Fruit fly (Drosophila melanogaster) whole organism, embryonic: ENCODE results near the gene Mical.

ENCODE experiments used
- Bgb ChIP-seq: fragments of 200-800 bp; sonication (Bioruptor generic); IDR thresholded peaks from 2 replicates; pipeline ENCODE4 v1.3.6; 2022; ENCODE audit warnings: missing biosample characterization, missing genetic modification characterization; ENCODE audit not compliant: partially characterized antibody
- CG10147 ChIP-seq: fragments of 200-800 bp; sonication (Bioruptor generic); optimal IDR thresholded peaks from 2 replicates; lab custom pipeline; 2019; ENCODE audit warnings: missing biosample characterization, mild to moderate bottlenecking, missing genetic modification characterization, moderate library complexity
- CG10979 ChIP-seq: fragments of 200-800 bp; sonication (Bioruptor generic); optimal IDR thresholded peaks from 2 replicates; lab custom pipeline; 2018; ENCODE audit warnings: missing biosample characterization, mild to moderate bottlenecking, missing genetic modification characterization, moderate library complexity
- CG11247 ChIP-seq: fragments of 200-800 bp; sonication (Bioruptor generic); IDR thresholded peaks from 2 replicates; pipeline ENCODE4 v1.3.6; 2022; ENCODE audit warnings: missing biosample characterization, missing genetic modification characterization
- CG11696 ChIP-seq: fragments of 200-800 bp; sonication (Bioruptor generic); IDR thresholded peaks from 2 replicates; pipeline ENCODE4 v1.3.6; 2022; ENCODE audit warnings: missing biosample characterization, missing genetic modification characterization
- CG11723 ChIP-seq: fragments of 200-800 bp; sonication (Bioruptor generic); optimal IDR thresholded peaks from 2 replicates; lab custom pipeline; 2017; ENCODE audit warnings: missing biosample characterization, mild to moderate bottlenecking, missing genetic modification characterization
- CG12299 ChIP-seq: fragments of 200-800 bp; sonication (Bioruptor generic); optimal IDR thresholded peaks from 2 replicates; lab custom pipeline; 2018; ENCODE audit warnings: missing biosample characterization, mild to moderate bottlenecking, missing genetic modification characterization
- CG13775 ChIP-seq: fragments of 200-800 bp; sonication (Bioruptor generic); optimal IDR thresholded peaks from 3 replicates; lab custom pipeline; 2017; ENCODE audit warnings: missing biosample characterization, mild to moderate bottlenecking, missing genetic modification characterization
- CG14441 ChIP-seq: fragments of 200-800 bp; sonication (Bioruptor generic); IDR thresholded peaks from 2 replicates; pipeline ENCODE4 v1.3.6; 2022; ENCODE audit warnings: missing biosample characterization, missing genetic modification characterization
- CG16813 ChIP-seq: fragments of 200-800 bp; sonication (Bioruptor generic); IDR thresholded peaks from 3 replicates; pipeline ENCODE4 v1.3.6; 2022; ENCODE audit warnings: missing biosample characterization, missing genetic modification characterization; ENCODE audit not compliant: partially characterized antibody
- CG17186 ChIP-seq: fragments of 200-800 bp; sonication (Bioruptor generic); optimal IDR thresholded peaks from 3 replicates; lab custom pipeline; 2017; ENCODE audit warnings: missing biosample characterization, missing genetic modification reagents, missing genetic modification characterization
- CG17612 ChIP-seq: fragments of 200-800 bp; sonication (Bioruptor generic); IDR thresholded peaks from 2 replicates; pipeline ENCODE4 v1.3.6; 2022; ENCODE audit warnings: missing biosample characterization, missing genetic modification characterization
- CG2202 ChIP-seq: fragments of 200-800 bp; sonication (Bioruptor generic); optimal IDR thresholded peaks from 2 replicates; lab custom pipeline; 2018; ENCODE audit warnings: missing biosample characterization, mild to moderate bottlenecking, missing genetic modification characterization
- CG2875 ChIP-seq: fragments of 200-800 bp; sonication (Bioruptor generic); optimal IDR thresholded peaks from 2 replicates; lab custom pipeline; 2017; ENCODE audit warnings: missing biosample characterization, mild to moderate bottlenecking, missing genetic modification characterization, missing genetic modification reagents
- CG31441 ChIP-seq: fragments of 200-800 bp; sonication (Bioruptor generic); IDR thresholded peaks from 2 replicates; pipeline ENCODE4 v1.3.6; 2022; ENCODE audit warnings: missing biosample characterization, missing genetic modification characterization
- CG4424 ChIP-seq: fragments of 200-800 bp; sonication (Bioruptor generic); optimal IDR thresholded peaks from 3 replicates; lab custom pipeline; 2016; ENCODE audit warnings: missing biosample characterization, missing genetic modification characterization
- CG4730 ChIP-seq: fragments of 200-800 bp; sonication (Bioruptor generic); IDR thresholded peaks from 2 replicates; pipeline ENCODE4 v1.3.6; 2022; ENCODE audit warnings: missing biosample characterization, missing genetic modification characterization
- CG7745 ChIP-seq: fragments of 200-800 bp; sonication (Bioruptor generic); optimal IDR thresholded peaks from 2 replicates; lab custom pipeline; 2018; ENCODE audit warnings: missing biosample characterization, mild to moderate bottlenecking, missing genetic modification characterization, moderate library complexity
- CG7963 ChIP-seq: fragments of 200-800 bp; sonication (Bioruptor generic); IDR thresholded peaks from 3 replicates; pipeline ENCODE4 v1.3.6; 2022; ENCODE audit warnings: missing biosample characterization, missing genetic modification characterization; ENCODE audit not compliant: partially characterized antibody
- CG8089 ChIP-seq: fragments of 200-800 bp; sonication (Bioruptor generic); optimal IDR thresholded peaks from 3 replicates; lab custom pipeline; 2016; ENCODE audit warnings: missing biosample characterization, missing genetic modification characterization
- Doc3 ChIP-seq: fragments of 200-800 bp; sonication (Bioruptor generic); IDR thresholded peaks from 3 replicates; pipeline ENCODE4 v1.3.6; 2022; ENCODE audit warnings: missing biosample characterization, missing genetic modification characterization; ENCODE audit not compliant: partially characterized antibody
- Dp ChIP-seq: fragments of 200-800 bp; sonication (Bioruptor generic); optimal IDR thresholded peaks from 2 replicates; lab custom pipeline; 2018; ENCODE audit warnings: missing biosample characterization, mild to moderate bottlenecking, missing genetic modification characterization, moderate library complexity
- Dref ChIP-seq: fragments of 200-800 bp; sonication (Bioruptor generic); IDR thresholded peaks from 2 replicates; pipeline ENCODE4 v1.3.6; 2022; ENCODE audit warnings: missing biosample characterization, missing genetic modification characterization
- H2.0 ChIP-seq: fragments of 200-800 bp; sonication (Bioruptor generic); IDR thresholded peaks from 2 replicates; pipeline ENCODE4 v1.3.6; 2022; ENCODE audit warnings: missing biosample characterization, missing genetic modification characterization
- HLH54F ChIP-seq: fragments of 200-800 bp; sonication (Bioruptor generic); optimal IDR thresholded peaks from 3 replicates; lab custom pipeline; 2016; ENCODE audit warnings: missing biosample characterization, missing genetic modification characterization
- HmgD ChIP-seq: fragments of 200-800 bp; sonication (Bioruptor generic); optimal IDR thresholded peaks from 3 replicates; lab custom pipeline; 2016; ENCODE audit warnings: missing biosample characterization, missing genetic modification characterization
- HmgZ ChIP-seq: fragments of 200-800 bp; sonication (Bioruptor generic); optimal IDR thresholded peaks from 2 replicates; lab custom pipeline; 2018; ENCODE audit warnings: missing biosample characterization, mild to moderate bottlenecking, missing genetic modification characterization
- Jarid2 ChIP-seq: fragments of 200-800 bp; sonication (Bioruptor generic); optimal IDR thresholded peaks from 3 replicates; lab custom pipeline; 2017; ENCODE audit warnings: mild to moderate bottlenecking, missing biosample characterization, missing genetic modification reagents, missing genetic modification characterization
- Oli ChIP-seq: fragments of 200-800 bp; sonication (Bioruptor generic); optimal IDR thresholded peaks from 2 replicates; lab custom pipeline; 2018; ENCODE audit warnings: missing biosample characterization, mild to moderate bottlenecking, missing genetic modification characterization, moderate library complexity
- Sin3A ChIP-seq: fragments of >200 bp; optimal IDR thresholded peaks from 2 replicates; lab custom pipeline; 2018
- az2 ChIP-seq: fragments of 200-800 bp; sonication (Bioruptor generic); optimal IDR thresholded peaks from 3 replicates; lab custom pipeline; 2016; ENCODE audit warnings: missing biosample characterization, missing genetic modification characterization
- br ChIP-seq: fragments of >200 bp; optimal IDR thresholded peaks from 2 replicates; lab custom pipeline; 2017
- btn ChIP-seq: fragments of 200-800 bp; sonication (Bioruptor generic); optimal IDR thresholded peaks from 2 replicates; lab custom pipeline; 2016; ENCODE audit warnings: missing biosample characterization, missing genetic modification characterization
- chm ChIP-seq: fragments of 200-800 bp; sonication (Bioruptor generic); IDR thresholded peaks from 2 replicates; pipeline ENCODE4 v1.3.6; 2022; ENCODE audit warnings: missing biosample characterization, missing genetic modification characterization
- corto ChIP-seq: fragments of 200-800 bp; sonication (Bioruptor generic); optimal IDR thresholded peaks from 2 replicates; lab custom pipeline; 2016; ENCODE audit warnings: missing biosample characterization, mild to moderate bottlenecking, missing genetic modification characterization, moderate library complexity
- crc ChIP-seq: fragments of 200-800 bp; sonication (Bioruptor generic); optimal IDR thresholded peaks from 2 replicates; lab custom pipeline; 2016; ENCODE audit warnings: missing biosample characterization, missing genetic modification characterization
- emc ChIP-seq: fragments of 200-800 bp; sonication (Bioruptor generic); optimal IDR thresholded peaks from 2 replicates; lab custom pipeline; 2016; ENCODE audit warnings: missing biosample characterization, missing genetic modification characterization
- eve ChIP-seq, 2 experiments: fragments of >200 bp; optimal IDR thresholded peaks; 2 replicates each; lab custom pipeline; 2017; ENCODE audit warnings: missing biosample characterization in 2 of 2, missing genetic modification characterization in 2 of 2
- fd3F ChIP-seq: fragments of 200-800 bp; sonication (Bioruptor generic); optimal IDR thresholded peaks from 2 replicates; lab custom pipeline; 2018; ENCODE audit warnings: missing biosample characterization, mild to moderate bottlenecking, missing genetic modification characterization, moderate library complexity
- gce ChIP-seq: fragments of 200-800 bp; sonication (Bioruptor generic); IDR thresholded peaks from 3 replicates; pipeline ENCODE4 v1.3.6; 2022; ENCODE audit warnings: missing biosample characterization, missing genetic modification characterization
- lab ChIP-seq: fragments of 200-800 bp; sonication (Bioruptor generic); optimal IDR thresholded peaks from 3 replicates; lab custom pipeline; 2017; ENCODE audit warnings: missing biosample characterization, missing genetic modification characterization, mild to moderate bottlenecking, moderate library complexity, missing genetic modification reagents
- nom ChIP-seq: fragments of 200-800 bp; sonication (Bioruptor generic); optimal IDR thresholded peaks from 2 replicates; lab custom pipeline; 2017; ENCODE audit warnings: missing biosample characterization, missing genetic modification characterization, mild to moderate bottlenecking, moderate library complexity, missing genetic modification reagents
- phol ChIP-seq: fragments of 200-800 bp; sonication (Bioruptor generic); optimal IDR thresholded peaks from 3 replicates; lab custom pipeline; 2018; ENCODE audit warnings: missing biosample characterization, mild to moderate bottlenecking, missing genetic modification characterization, moderate library complexity
- pzg ChIP-seq: fragments of 200-800 bp; sonication (Bioruptor generic); optimal IDR thresholded peaks from 3 replicates; lab custom pipeline; 2018; ENCODE audit warnings: missing biosample characterization, mild to moderate bottlenecking, missing genetic modification characterization, moderate library complexity
- ranshi ChIP-seq: fragments of 200-800 bp; sonication (Bioruptor generic); IDR thresholded peaks from 2 replicates; pipeline ENCODE4 v1.3.6; 2022; ENCODE audit warnings: missing biosample characterization, missing genetic modification characterization
- ro ChIP-seq: fragments of 200-800 bp; sonication (Bioruptor generic); IDR thresholded peaks from 2 replicates; pipeline ENCODE4 v1.3.6; 2022; ENCODE audit warnings: missing biosample characterization, missing genetic modification characterization
- sens ChIP-seq: fragments of 200-800 bp; sonication (Bioruptor generic); peaks from one replicate; lab custom pipeline; 2016; ENCODE audit warnings: missing biosample characterization, missing genetic modification characterization
- sr ChIP-seq: fragments of 200-800 bp; sonication (Bioruptor generic); IDR thresholded peaks from 3 replicates; pipeline ENCODE4 v1.3.6; 2022; ENCODE audit warnings: missing biosample characterization, missing genetic modification characterization
- twi ChIP-seq: fragments of 200-800 bp; optimal IDR thresholded peaks from 2 replicates; lab custom pipeline; 2019; ENCODE audit warnings: missing biosample characterization, mild to moderate bottlenecking, missing genetic modification characterization, moderate library complexity
- wek ChIP-seq: fragments of 200-800 bp; sonication (Bioruptor generic); optimal IDR thresholded peaks from 3 replicates; lab custom pipeline; 2018; ENCODE audit warnings: missing biosample characterization, mild to moderate bottlenecking, missing genetic modification characterization, moderate library complexity

Mical gene

DNA sequence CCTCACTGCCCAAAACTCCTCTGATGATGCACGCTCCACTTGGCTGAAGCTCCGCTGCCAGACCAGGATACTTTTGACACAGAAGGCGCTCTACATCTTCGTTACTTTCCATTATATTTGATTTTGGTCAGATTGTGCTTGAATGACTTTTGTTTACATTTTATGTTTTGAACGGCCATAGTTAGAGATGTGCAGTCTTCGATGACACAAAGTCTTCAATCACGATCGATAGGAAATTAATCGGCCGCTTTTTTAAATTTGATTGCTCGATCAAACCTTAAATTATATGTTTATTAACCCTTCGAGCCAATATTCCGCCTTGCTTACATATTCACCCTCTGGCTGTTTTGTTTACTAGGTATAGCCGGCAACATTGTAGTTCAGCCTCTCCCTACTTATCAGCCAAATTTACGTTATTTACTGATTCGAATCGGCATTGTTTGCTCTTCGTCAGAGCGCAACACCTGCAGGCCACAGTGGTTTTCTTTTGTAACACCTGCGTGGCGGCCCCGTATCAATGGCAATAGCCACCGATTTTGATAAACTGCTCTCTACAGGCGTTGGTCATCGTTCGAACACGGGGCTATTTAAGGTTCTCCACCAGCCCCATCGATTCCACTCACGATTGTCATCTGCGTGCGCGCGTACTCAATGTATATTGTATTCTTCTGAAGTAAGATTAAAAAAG, 10.1 kb upstream of the Mical start, which contains the start of the genes Fancl and Npc2e:
Fancl (minus strand) TSS at position 175 of the 688 bp plus-strand sequence.
Npc2e (plus strand) TSS at position 638 of the 688 bp plus-strand sequence.
- no peak for TF ChIP-seq crc
- TF ChIP-seq sens (GFP tag; lab: Kevin White, UChicago) = peak; percentile 16
- peak; percentile 29 for TF ChIP-seq pzg (GFP tag; lab: Kevin White, UChicago)
- no peak for TF ChIP-seq twi
- peak; percentile 80 for TF ChIP-seq phol (tag; lab: Kevin White, UChicago)
- no peak for TF ChIP-seq HLH54F
- no peak for TF ChIP-seq Oli (tag; lab: Kevin White, UChicago)
- TF ChIP-seq Doc3 (GFP tag; lab: Robert Waterston, UW) = 0 out of 3 replicates have a peak, but pooled peaks have one; percentile 42
- no peak for TF ChIP-seq CG2875
- peak; percentile 44; the same call in 1 of the 3 replicates for TF ChIP-seq CG16813 (GFP tag; lab: Robert Waterston, UW)
- TF ChIP-seq CG11696 = no peak
- no peak for TF ChIP-seq corto (GFP tag; lab: Kevin White, UChicago)
- TF ChIP-seq nom = no peak
- TF ChIP-seq gce (GFP tag; lab: Robert Waterston, UW) = no peak
- TF ChIP-seq ro (GFP tag; lab: Robert Waterston, UW) = no peak
- TF ChIP-seq az2 (GFP tag; lab: Kevin White, UChicago) = no peak
- no peak for TF ChIP-seq CG31441 (GFP tag; lab: Robert Waterston, UW)
- no peak for TF ChIP-seq Sin3A
- TF ChIP-seq CG4424 (GFP tag; lab: Kevin White, UChicago) = no peak
- no peak for TF ChIP-seq CG7963 (GFP tag; lab: Robert Waterston, UW)
- TF ChIP-seq HmgZ (tag; lab: Kevin White, UChicago) = no peak
- no peak for TF ChIP-seq CG10147
- TF ChIP-seq Dref (GFP tag; lab: Robert Waterston, UW) = peak; percentile 69
- peak; percentile 84 for TF ChIP-seq Dp (GFP tag; lab: Kevin White, UChicago)
- 0 out of 2 replicates have a peak, but pooled peaks have one; percentile 20 for TF ChIP-seq ranshi (GFP tag; lab: Robert Waterston, UW)
- no peak for TF ChIP-seq CG2202 (tag; lab: Kevin White, UChicago)
- no peak for TF ChIP-seq CG10979 (tag; lab: Kevin White, UChicago)
- TF ChIP-seq wek = no peak
- no peak for TF ChIP-seq CG12299 (tag; lab: Kevin White, UChicago)
- no peak for TF ChIP-seq CG11247 (GFP tag; lab: Robert Waterston, UW)
- no peak for TF ChIP-seq CG4730 (GFP tag; lab: Robert Waterston, UW)
- TF ChIP-seq HmgD (GFP tag; lab: Kevin White, UChicago) = peak; percentile 1
- no peak for TF ChIP-seq CG17186 (GFP tag; lab: Kevin White, UChicago)
- no peak for TF ChIP-seq CG13775 (GFP tag; lab: Kevin White, UChicago)
- no peak for TF ChIP-seq CG11723 (GFP tag; lab: Kevin White, UChicago)
- TF ChIP-seq H2.0 (GFP tag; lab: Robert Waterston, UW) = no peak
- no peak for TF ChIP-seq CG14441 (GFP tag; lab: Robert Waterston, UW)
- no peak for TF ChIP-seq CG7745 (tag; lab: Kevin White, UChicago)
- TF ChIP-seq sr (GFP tag; lab: Robert Waterston, UW) = no peak
- no peak for TF ChIP-seq btn (GFP tag; lab: Kevin White, UChicago)
- no peak for TF ChIP-seq CG17612 (GFP tag; lab: Robert Waterston, UW)
- TF ChIP-seq Bgb (GFP tag; lab: Robert Waterston, UW) = peak; percentile 30; the same call in 1 of the 2 replicates
- no peak for TF ChIP-seq CG8089 (GFP tag; lab: Kevin White, UChicago)
- TF ChIP-seq eve (GFP tag; optimal IDR thresholded peaks at IDR 0.05; lab: Kevin White, UChicago) = no peak
- no peak for TF ChIP-seq br (lab: Kevin White, UChicago)
- no peak for TF ChIP-seq Jarid2 (GFP tag; lab: Kevin White, UChicago)
- TF ChIP-seq chm (GFP tag; lab: Robert Waterston, UW) = no peak
- no peak for TF ChIP-seq fd3F (GFP tag; lab: Kevin White, UChicago)
- no peak for TF ChIP-seq lab
- TF ChIP-seq emc (GFP tag; lab: Kevin White, UChicago) = no peak
